Fruit fly (Drosophila melanogaster): ENCODE measurements around the gene CG32262.
A peak's percentile ranks its signal among the peaks of the same experiment; 100 is the strongest.

Gene CG32262

DNA sequence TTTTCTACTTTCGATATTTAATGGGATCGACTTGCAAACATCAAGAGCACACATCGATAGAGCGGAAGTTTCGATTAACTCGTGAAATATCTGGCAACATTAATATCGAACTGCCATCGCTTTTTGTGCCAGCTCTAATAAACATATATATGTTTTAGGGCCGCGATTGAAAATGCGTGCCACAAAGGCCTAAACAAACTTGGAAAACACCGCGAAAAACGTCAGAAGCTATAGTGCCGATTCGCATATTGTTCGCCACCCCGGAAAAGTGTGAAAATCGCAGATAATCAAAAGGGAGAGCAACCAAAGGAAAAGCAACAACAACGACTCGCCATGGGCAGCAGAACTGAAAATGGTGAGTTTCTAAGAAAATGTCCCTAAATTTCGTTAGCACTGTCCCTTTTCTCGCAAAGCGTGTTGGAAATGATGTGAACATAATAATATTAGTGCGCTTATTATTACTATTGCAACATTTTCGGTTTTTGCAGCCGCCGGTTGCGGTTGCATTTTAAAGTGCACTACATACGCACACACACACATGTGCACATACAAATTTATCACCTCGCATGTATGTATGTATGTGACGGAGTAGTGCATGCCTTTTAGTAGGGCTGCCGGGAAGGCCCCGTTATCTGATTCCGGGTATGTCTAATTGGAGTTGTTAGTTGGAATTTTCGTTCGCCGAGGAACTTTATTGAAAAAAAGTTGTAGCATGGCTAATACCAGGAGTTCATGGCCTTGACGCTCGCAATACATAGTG is 8.8 kb upstream of the CG32262 start, which contains the start of gene enc (continued):
- TF ChIP-seq NfI (GFP tag; optimal IDR thresholded peaks at IDR 0.05) (peak; percentile 5), CG10209 (GFP tag; optimal IDR thresholded peaks at IDR 0.05) (no peak), CG6683 (GFP tag; optimal IDR thresholded peaks at IDR 0.05) (no peak), ken (GFP tag; IDR thresholded peaks at IDR 0.05) (no peak), croc (GFP tag; conservative IDR thresholded peaks at IDR 0.05) (no peak), HLH54F (GFP tag; optimal IDR thresholded peaks at IDR 0.05) (no peak), Six4 (GFP tag; optimal IDR thresholded peaks at IDR 0.05) (no peak), CG4360 (GFP tag; IDR thresholded peaks at IDR 0.05) (peak; percentile 77), CG6689 (GFP tag; IDR thresholded peaks at IDR 0.05) (no peak), CG11093 (GFP tag; IDR thresholded peaks at IDR 0.05) (no peak), CG15601 (tag; optimal IDR thresholded peaks at IDR 0.05) (peak; percentile 12), Dek (tag; optimal IDR thresholded peaks at IDR 0.05) (peak; percentile 12), HLH4C (GFP tag; IDR thresholded peaks at IDR 0.05; ENCODE audit: partially characterized antibody) (peak; percentile 94), vfl (GFP tag; optimal IDR thresholded peaks at IDR 0.05) (peak; percentile 32), dan (GFP tag; IDR thresholded peaks at IDR 0.05) (no peak), Fer3 (tag; optimal IDR thresholded peaks at IDR 0.05) (peak; percentile 6), E2f2 (GFP tag; IDR thresholded peaks at IDR 0.05) (peak; percentile 60), CG2199 (GFP tag; IDR thresholded peaks at IDR 0.05) (0 out of 3 replicates have a peak, but pooled peaks have one; percentile 14), CG15696 (tag; optimal IDR thresholded peaks at IDR 0.05) (no peak), CG14441 (GFP tag; IDR thresholded peaks at IDR 0.05) (no peak), dpn (GFP tag; optimal IDR thresholded peaks at IDR 0.05) (peak; percentile 25 to 29), CG33557 (GFP tag; optimal IDR thresholded peaks at IDR 0.05) (no peak), cwo (GFP tag; optimal IDR thresholded peaks at IDR 0.05) (no peak), CG13296 (GFP tag; optimal IDR thresholded peaks at IDR 0.05) (no peak), fd96Cb (tag; optimal IDR thresholded peaks at IDR 0.05) (no peak), CG7786 (GFP tag; optimal IDR thresholded peaks at IDR 0.05) (no peak), Lhr (GFP tag; optimal IDR thresholded peaks at IDR 0.05) (peak; percentile 20), Xrp1 (GFP tag; IDR thresholded peaks at IDR 0.05) (no peak), CG14860 (GFP tag; IDR thresholded peaks at IDR 0.05; ENCODE audit: partially characterized antibody) (peak; percentile 93), CG2129 (GFP tag; IDR thresholded peaks at IDR 0.05; ENCODE audit: partially characterized antibody) (peak; percentile 71), bigmax (GFP tag; optimal IDR thresholded peaks at IDR 0.05) (no peak), ranshi (GFP tag; IDR thresholded peaks at IDR 0.05) (no peak), Lim3 (GFP tag; IDR thresholded peaks at IDR 0.05) (no peak), dimm (GFP tag; IDR thresholded peaks at IDR 0.05) (no peak), kah (GFP tag; optimal IDR thresholded peaks at IDR 0.05) (no peak), Dref (GFP tag; IDR thresholded peaks at IDR 0.05) (peak; percentile 94), CG4617 (GFP tag; optimal IDR thresholded peaks at IDR 0.05; ENCODE audit: borderline replicate concordance) (peak; percentile 90), org-1 (GFP tag; optimal IDR thresholded peaks at IDR 0.05) (no peak), toy (GFP tag; IDR thresholded peaks at IDR 0.05) (no peak), yki (optimal IDR thresholded peaks at IDR 0.05) (no peak), CG11560 (tag; IDR thresholded peaks at IDR 0.05) (no peak), Rx (GFP tag; IDR thresholded peaks at IDR 0.05) (no peak), Adf1 (GFP tag; IDR thresholded peaks at IDR 0.05) (no peak), gcm (GFP tag; optimal IDR thresholded peaks at IDR 0.05) (no peak), D19B (GFP tag; optimal IDR thresholded peaks at IDR 0.05) (no peak), CG2875 (GFP tag; optimal IDR thresholded peaks at IDR 0.05) (no peak), C15 (GFP tag; IDR thresholded peaks at IDR 0.05) (no peak), CG17802 (tag; optimal IDR thresholded peaks at IDR 0.05) (no peak), ham (GFP tag; IDR thresholded peaks at IDR 0.05) (no peak), lilli (GFP tag; optimal IDR thresholded peaks at IDR 0.05) (peak; percentile 21)
